Fruit fly (Drosophila melanogaster) whole organism, prepupa: ENCODE data around the gene CG11350.

ENCODE experiments used
- Blimp-1 ChIP-seq: fragments of 200-800 bp; sonication (Bioruptor generic); optimal IDR thresholded peaks from 3 replicates; lab custom pipeline; 2017; ENCODE audit warnings: missing biosample characterization, missing genetic modification characterization, mild to moderate bottlenecking, moderate library complexity, missing genetic modification reagents
- CG10631 ChIP-seq: fragments of 200-800 bp; sonication (Bioruptor generic); optimal IDR thresholded peaks from 2 replicates; lab custom pipeline; 2016; ENCODE audit warnings: missing biosample characterization, missing genetic modification characterization
- CG10669 ChIP-seq: fragments of 200-800 bp; sonication (Bioruptor generic); optimal IDR thresholded peaks from 3 replicates; lab custom pipeline; 2018; ENCODE audit warnings: missing biosample characterization, mild to moderate bottlenecking, missing genetic modification characterization, moderate library complexity
- CG11294 ChIP-seq: fragments of 200-800 bp; sonication (Bioruptor generic); IDR thresholded peaks from 2 replicates; pipeline ENCODE4 v1.3.6; 2022; ENCODE audit warnings: missing biosample characterization, missing genetic modification characterization
- CG15336 ChIP-seq: fragments of 200-800 bp; sonication (Bioruptor generic); IDR thresholded peaks from 2 replicates; pipeline ENCODE4 v1.3.6; 2022; ENCODE audit warnings: missing biosample characterization, missing genetic modification characterization
- CG1621 ChIP-seq: fragments of 200-800 bp; sonication (Bioruptor generic); optimal IDR thresholded peaks from 3 replicates; lab custom pipeline; 2018; ENCODE audit warnings: missing biosample characterization, mild to moderate bottlenecking, missing genetic modification characterization
- CG31627 ChIP-seq: fragments of 200-800 bp; sonication (Bioruptor generic); optimal IDR thresholded peaks from 3 replicates; lab custom pipeline; 2016; ENCODE audit warnings: missing biosample characterization, missing genetic modification characterization
- CG32006 ChIP-seq: fragments of 200-800 bp; sonication (Bioruptor generic); optimal IDR thresholded peaks from 3 replicates; lab custom pipeline; 2017; ENCODE audit warnings: missing biosample characterization, mild to moderate bottlenecking, missing genetic modification characterization
- CG34406 ChIP-seq: fragments of 200-800 bp; sonication (Bioruptor generic); optimal IDR thresholded peaks from 3 replicates; lab custom pipeline; 2016; ENCODE audit warnings: missing biosample characterization, missing genetic modification characterization
- CG3919 ChIP-seq: fragments of 200-800 bp; sonication (Bioruptor generic); optimal IDR thresholded peaks from 3 replicates; lab custom pipeline; 2016; ENCODE audit warnings: missing biosample characterization, missing genetic modification characterization
- CG4318 ChIP-seq: fragments of 200-800 bp; sonication (Bioruptor generic); optimal IDR thresholded peaks from 3 replicates; lab custom pipeline; 2017; ENCODE audit warnings: missing biosample characterization, mild to moderate bottlenecking, missing genetic modification characterization
- CG6163 ChIP-seq: fragments of 200-800 bp; sonication (Bioruptor generic); IDR thresholded peaks from 3 replicates; pipeline ENCODE4 v1.3.6; 2022; ENCODE audit warnings: missing biosample characterization, missing genetic modification characterization
- CG8119 ChIP-seq: fragments of 200-800 bp; sonication (Bioruptor generic); IDR thresholded peaks from 3 replicates; pipeline ENCODE4 v1.3.6; 2022; ENCODE audit warnings: missing biosample characterization, missing genetic modification characterization
- CG8632 ChIP-seq: fragments of 200-800 bp; sonication (Bioruptor generic); optimal IDR thresholded peaks from 3 replicates; lab custom pipeline; 2016; ENCODE audit warnings: missing biosample characterization, missing genetic modification characterization
- Eip78C ChIP-seq: fragments of 200-800 bp; sonication (Bioruptor generic); peaks from one replicate; lab custom pipeline; 2016; ENCODE audit warnings: missing biosample characterization, missing genetic modification characterization
- Ets21C ChIP-seq: fragments of 200-800 bp; sonication (Bioruptor generic); optimal IDR thresholded peaks from 3 replicates; lab custom pipeline; 2016; ENCODE audit warnings: missing biosample characterization, missing genetic modification characterization
- Hr38 ChIP-seq: sonication (Bioruptor generic); optimal IDR thresholded peaks from 2 replicates; lab custom pipeline; 2016; ENCODE audit warnings: missing biosample characterization, missing genetic modification characterization
- OdsH ChIP-seq: fragments of 200-800 bp; sonication (Bioruptor generic); optimal IDR thresholded peaks from 3 replicates; lab custom pipeline; 2016; ENCODE audit warnings: missing biosample characterization, missing genetic modification characterization
- Sox102F ChIP-seq: fragments of 200-800 bp; sonication (Bioruptor generic); optimal IDR thresholded peaks from 2 replicates; lab custom pipeline; 2016; ENCODE audit warnings: missing biosample characterization, mild to moderate bottlenecking, missing genetic modification characterization
- Sox15 ChIP-seq: fragments of 200-800 bp; sonication (Bioruptor generic); optimal IDR thresholded peaks from 3 replicates; lab custom pipeline; 2016; ENCODE audit warnings: missing biosample characterization, missing genetic modification characterization
- cyc ChIP-seq: fragments of 200-800 bp; sonication (Bioruptor generic); optimal IDR thresholded peaks from 3 replicates; lab custom pipeline; 2016; ENCODE audit warnings: missing biosample characterization, missing genetic modification characterization
- dac ChIP-seq: fragments of 200-800 bp; sonication (Bioruptor generic); optimal IDR thresholded peaks from 2 replicates; lab custom pipeline; 2017; ENCODE audit warnings: missing biosample characterization, mild to moderate bottlenecking, missing genetic modification characterization
- dsx ChIP-seq: fragments of 200-800 bp; optimal IDR thresholded peaks from 3 replicates; lab custom pipeline; 2019; ENCODE audit warnings: missing biosample characterization, mild to moderate bottlenecking, missing genetic modification characterization, moderate library complexity; ENCODE audit not compliant: poor library complexity, severe bottlenecking
- esn ChIP-seq: fragments of 200-800 bp; sonication (Bioruptor generic); optimal IDR thresholded peaks from 2 replicates; lab custom pipeline; 2016; ENCODE audit warnings: missing biosample characterization, mild to moderate bottlenecking, missing genetic modification characterization, moderate library complexity
- fd59A ChIP-seq: fragments of 200-800 bp; sonication (Bioruptor generic); optimal IDR thresholded peaks from 2 replicates; lab custom pipeline; 2017; ENCODE audit warnings: missing biosample characterization, mild to moderate bottlenecking, missing genetic modification characterization, missing genetic modification reagents
- lz ChIP-seq: fragments of 200-800 bp; sonication (Bioruptor generic); optimal IDR thresholded peaks from 3 replicates; lab custom pipeline; 2016; ENCODE audit warnings: missing biosample characterization, missing genetic modification characterization
- spab ChIP-seq: fragments of 200-800 bp; sonication (Bioruptor generic); optimal IDR thresholded peaks from 2 replicates; lab custom pipeline; 2017; ENCODE audit warnings: missing biosample characterization, mild to moderate bottlenecking, missing genetic modification characterization, missing genetic modification reagents
- topi ChIP-seq: fragments of 200-800 bp; sonication (Bioruptor generic); optimal IDR thresholded peaks from 3 replicates; lab custom pipeline; 2016; ENCODE audit warnings: missing biosample characterization, missing genetic modification characterization
- vri ChIP-seq: fragments of 200-800 bp; sonication (Bioruptor generic); optimal IDR thresholded peaks from 3 replicates; lab custom pipeline; 2016; ENCODE audit warnings: missing biosample characterization, mild to moderate bottlenecking, missing genetic modification characterization

CG11350 gene

dm6 chr3L:4482509-4482908, at the start of gene CG11350:
CG11350 (plus strand) TSS chr3L:4482809.
- TF ChIP-seq cyc (GFP tag; lab: Kevin White, UChicago) (no peak), CG34406 (GFP tag; lab: Kevin White, UChicago) (no peak), CG10669 (GFP tag; lab: Kevin White, UChicago) (no peak), CG8119 (no peak), OdsH (GFP tag; lab: Kevin White, UChicago) (no peak), dac (GFP tag; lab: Kevin White, UChicago) (no peak), CG31627 (GFP tag; lab: Kevin White, UChicago) (no peak), vri (no peak), Sox102F (GFP tag; lab: Kevin White, UChicago) (no peak)

- TF ChIP-seq OdsH (GFP tag; lab: Kevin White, UChicago), result no peak
- TF ChIP-seq CG8632 (GFP tag; lab: Kevin White, UChicago), result no peak
- TF ChIP-seq dsx (GFP tag; lab: Kevin White, UChicago), result no peak
- TF ChIP-seq topi (GFP tag; lab: Kevin White, UChicago), result no peak
- no peak for TF ChIP-seq Ets21C (GFP tag; lab: Kevin White, UChicago)
- no peak for TF ChIP-seq CG10631 (GFP tag; lab: Kevin White, UChicago)
- TF ChIP-seq CG3919 (GFP tag; lab: Kevin White, UChicago), result no peak
Observed at dm6 chr3L:4436421-4436820, 46.2 kb upstream of the CG11350 start, which contains the start of gene CG15021. CG15021 (plus strand) TSS chr3L:4436721.

- TF ChIP-seq fd59A (GFP tag; lab: Kevin White, UChicago), result no peak
- TF ChIP-seq spab (GFP tag; lab: Kevin White, UChicago), result no peak
- no peak for TF ChIP-seq CG11294
- no peak for TF ChIP-seq Blimp-1 (GFP tag; lab: Kevin White, UChicago)
- TF ChIP-seq CG4318 (GFP tag; lab: Kevin White, UChicago), result no peak
- TF ChIP-seq esn (GFP tag; lab: Kevin White, UChicago), result no peak
- TF ChIP-seq CG1621, result no peak
- no peak for TF ChIP-seq Sox15 (GFP tag; lab: Kevin White, UChicago)
- TF ChIP-seq CG6163 (GFP tag; lab: Robert Waterston, UW), result no peak
- TF ChIP-seq topi (GFP tag; lab: Kevin White, UChicago), result no peak
- no peak for TF ChIP-seq CG31627 (GFP tag; lab: Kevin White, UChicago)
- TF ChIP-seq, all 60 proteins: peak for 0
Observed at dm6 chr3L:4440153-4440552, 42.5 kb upstream of the CG11350 start.

DNA sequence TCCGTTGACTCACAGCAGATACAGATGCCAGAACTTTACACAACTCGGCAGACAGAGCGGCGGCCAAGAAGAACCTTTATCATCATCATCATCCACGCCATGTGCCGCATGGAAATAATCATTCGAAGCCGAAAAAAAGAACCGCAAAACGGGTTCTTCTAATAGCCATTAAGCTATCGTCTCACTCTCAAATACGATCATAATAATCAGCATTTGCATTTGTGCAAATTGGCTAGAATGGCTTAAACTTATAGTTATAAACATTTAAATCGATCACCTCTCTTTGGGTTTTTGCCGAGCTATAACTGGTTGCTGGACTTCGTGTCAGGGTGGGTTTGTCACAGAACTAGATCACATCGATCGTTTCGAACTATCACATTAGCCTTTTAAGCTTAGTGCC, 40.4 kb upstream of the CG11350 start:
- TF ChIP-seq lz (GFP tag; lab: Kevin White, UChicago) (no peak), CG3919 (GFP tag; lab: Kevin White, UChicago) (no peak), Hr38 (GFP tag; lab: Kevin White, UChicago) (no peak)
- TF ChIP-seq, all 60 proteins: peak for 0

DNA sequence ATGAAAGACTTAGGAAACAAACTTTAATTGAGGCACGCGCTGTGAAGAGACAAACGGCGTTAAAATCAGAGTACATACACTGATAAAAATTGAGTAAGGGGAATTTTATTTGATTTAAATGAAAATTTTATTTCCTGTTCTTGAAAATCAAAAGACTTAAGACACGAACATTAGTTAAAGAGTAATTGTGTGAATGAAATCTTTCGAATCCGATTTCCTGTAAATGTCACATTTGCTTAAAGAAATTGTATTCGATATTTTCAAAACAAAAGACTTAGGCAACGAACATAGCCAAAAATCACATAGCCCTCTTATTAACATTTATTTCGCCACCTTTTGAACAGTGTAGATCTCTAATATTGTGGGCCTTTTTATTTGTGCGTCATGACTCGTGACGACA, 36.8 kb upstream of the CG11350 start:
- peak; percentile 6 for TF ChIP-seq Eip78C
- TF ChIP-seq Hr38 (GFP tag; lab: Kevin White, UChicago), result no peak
- TF ChIP-seq, all 60 proteins: peak for 1

- no peak for TF ChIP-seq CG3919 (GFP tag; lab: Kevin White, UChicago)
- TF ChIP-seq spab (GFP tag; lab: Kevin White, UChicago), result no peak
- no peak for TF ChIP-seq CG32006 (GFP tag; lab: Kevin White, UChicago)
- no peak for TF ChIP-seq cyc (GFP tag; lab: Kevin White, UChicago)
- TF ChIP-seq CG15336 (GFP tag; lab: Robert Waterston, UW), result no peak
Observed at dm6 chr3L:4446273-4446672, 36.3 kb upstream of the CG11350 start, which contains the start of gene CG12607. CG12607 (plus strand) TSS chr3L:4446573.
